Fruit fly (Drosophila melanogaster) whole organism, adult: Measurements from ENCODE around the gene Tsp66E.

ENCODE experiments used
- CG11617 ChIP-seq: fragments of 200-800 bp; sonication (Bioruptor generic); optimal IDR thresholded peaks from 2 replicates; lab custom pipeline; 2017; ENCODE audit warnings: mild to moderate bottlenecking, missing biosample characterization, missing genetic modification reagents, missing genetic modification characterization
- CG12768 ChIP-seq: fragments of 200-800 bp; sonication (Bioruptor generic); optimal IDR thresholded peaks from 2 replicates; lab custom pipeline; 2017; ENCODE audit warnings: missing biosample characterization, missing genetic modification characterization, mild to moderate bottlenecking, moderate library complexity, missing genetic modification reagents
- CG14711 ChIP-seq: fragments of 200-800 bp; sonication (Bioruptor generic); optimal IDR thresholded peaks from 2 replicates; lab custom pipeline; 2018; ENCODE audit warnings: missing biosample characterization, mild to moderate bottlenecking, missing genetic modification characterization, moderate library complexity
- CG1620 ChIP-seq: fragments of 200-800 bp; sonication (Bioruptor generic); optimal IDR thresholded peaks from 2 replicates; lab custom pipeline; 2016; ENCODE audit warnings: missing biosample characterization, missing genetic modification characterization
- CG33017 ChIP-seq: fragments of 200-800 bp; sonication (Bioruptor generic); optimal IDR thresholded peaks from 2 replicates; lab custom pipeline; 2018; ENCODE audit warnings: missing biosample characterization, mild to moderate bottlenecking, missing genetic modification characterization, moderate library complexity
- CG5204 ChIP-seq: fragments of 200-800 bp; sonication (Bioruptor generic); optimal IDR thresholded peaks from 2 replicates; lab custom pipeline; 2016; ENCODE audit warnings: missing biosample characterization, missing genetic modification characterization
- Clk ChIP-seq: fragments of 200-800 bp; sonication (Bioruptor generic); optimal IDR thresholded peaks from 2 replicates; lab custom pipeline; 2017; ENCODE audit warnings: missing biosample characterization, missing genetic modification characterization
- Crg-1 ChIP-seq: fragments of 200-800 bp; sonication (Bioruptor generic); optimal IDR thresholded peaks from 2 replicates; lab custom pipeline; 2016; ENCODE audit warnings: missing biosample characterization, missing genetic modification characterization
- Hr96 ChIP-seq: fragments of 200-800 bp; sonication (Bioruptor generic); optimal IDR thresholded peaks from 2 replicates; lab custom pipeline; 2016; ENCODE audit warnings: missing biosample characterization, missing genetic modification characterization
- Mnt ChIP-seq: fragments of 200-800 bp; sonication (Bioruptor generic); optimal IDR thresholded peaks from 2 replicates; lab custom pipeline; 2016; ENCODE audit warnings: missing biosample characterization, mild to moderate bottlenecking, missing genetic modification characterization
- bab1 ChIP-seq: fragments of 200-800 bp; sonication (Bioruptor generic); optimal IDR thresholded peaks from 3 replicates; lab custom pipeline; 2019; ENCODE audit warnings: missing biosample characterization, mild to moderate bottlenecking, missing genetic modification characterization, moderate library complexity
- cnc ChIP-seq, 2 experiments: fragments of >200 bp; optimal IDR thresholded peaks; 2 replicates each; lab custom pipeline; 2017
- kay ChIP-seq: fragments of 200-800 bp; sonication (Bioruptor generic); peaks from one replicate; lab custom pipeline; 2016; ENCODE audit warnings: missing biosample characterization, missing genetic modification characterization, borderline replicate concordance
- tj ChIP-seq: fragments of 200-800 bp; sonication (Bioruptor generic); optimal IDR thresholded peaks from 3 replicates; lab custom pipeline; 2017; ENCODE audit warnings: missing biosample characterization, mild to moderate bottlenecking, missing genetic modification characterization, moderate library complexity

DNA sequence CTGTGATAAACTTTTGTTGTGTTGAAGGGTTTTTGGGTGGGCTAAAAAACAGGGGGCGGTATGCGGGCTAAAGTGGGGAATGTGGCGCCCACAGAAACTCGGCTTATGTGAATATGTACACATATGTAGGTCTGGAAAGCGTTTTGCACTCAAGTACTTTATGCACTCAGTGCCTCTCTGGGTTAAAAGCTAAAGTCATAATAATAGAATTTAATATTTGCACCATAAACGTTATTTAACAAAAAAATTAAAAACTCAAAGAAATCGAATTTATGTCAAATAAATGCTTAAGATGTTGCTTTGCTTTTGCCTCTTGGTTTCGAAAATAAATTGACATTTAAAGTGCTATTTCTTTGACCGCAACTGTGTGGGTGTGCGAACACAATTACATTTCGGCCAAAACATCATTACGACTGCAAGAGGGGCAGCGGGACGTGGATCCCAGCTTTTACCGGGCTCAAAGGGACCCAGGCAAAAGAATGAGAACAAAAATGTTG, 12.2 kb downstream of the Tsp66E start:
- no peak for TF ChIP-seq Mnt (GFP tag; lab: Kevin White, UChicago)
- peak; percentile 44 for TF ChIP-seq kay (GFP tag; lab: Kevin White, UChicago)
- TF ChIP-seq tj (GFP tag; lab: Kevin White, UChicago): no peak
- TF ChIP-seq CG11617 (GFP tag; lab: Kevin White, UChicago): no peak
- TF ChIP-seq cnc (optimal IDR thresholded peaks at IDR 0.05; lab: Kevin White, UChicago): no peak
- TF ChIP-seq CG14711 (tag; lab: Kevin White, UChicago): no peak
- no peak for TF ChIP-seq Crg-1
- no peak for TF ChIP-seq CG12768 (GFP tag; lab: Kevin White, UChicago)
- no peak for TF ChIP-seq Clk (GFP tag; lab: Kevin White, UChicago)
- TF ChIP-seq Hr96 (GFP tag; lab: Kevin White, UChicago): no peak
- TF ChIP-seq bab1 (GFP tag; lab: Kevin White, UChicago): no peak
- no peak for TF ChIP-seq CG1620 (GFP tag; lab: Kevin White, UChicago)
- no peak for TF ChIP-seq CG33017 (tag; lab: Kevin White, UChicago)
- TF ChIP-seq CG5204 (GFP tag; lab: Kevin White, UChicago): no peak
